Worm (Caenorhabditis elegans) whole organism, L4/young adult: ENCODE results near the gene srh-298.

Experiments used
- W03F9.2 ChIP-seq: fragments of 150-350 bp; optimal IDR thresholded peaks from 2 replicates; lab custom pipeline; 2014; ENCODE audit warnings: missing biosample characterization, missing genetic modification characterization
- dao-5 ChIP-seq: sonication (generic microtip); optimal IDR thresholded peaks from 2 replicates; lab custom pipeline; 2016; ENCODE audit warnings: missing genotype, missing genetic modification characterization, moderate library complexity, missing compliant biosample characterization
- him-1 ChIP-seq: sonication (generic microtip); optimal IDR thresholded peaks from 2 replicates; lab custom pipeline; 2016; ENCODE audit warnings: missing genotype, missing genetic modification reagents, missing genetic modification characterization, missing compliant biosample characterization

- no peak for TF ChIP-seq him-1 (tag; lab: Kevin White, UChicago)
- no peak for TF ChIP-seq dao-5 (tag; lab: Kevin White, UChicago)
- no peak for TF ChIP-seq W03F9.2
These were observed 40.4 kb downstream of the srh-298 start for ce11 chrV:17859065-17859464.
